Fruit fly (Drosophila melanogaster) whole organism, embryonic: ENCODE measurements around the gene CG14778.

Experiments used
- Asciz ChIP-seq: fragments of 200-800 bp; sonication (Bioruptor generic); optimal IDR thresholded peaks from 2 replicates; lab custom pipeline; 2017; ENCODE audit warnings: missing biosample characterization, mild to moderate bottlenecking, missing genetic modification characterization, missing genetic modification reagents
- CG10959 ChIP-seq: fragments of 200-800 bp; sonication (Bioruptor generic); IDR thresholded peaks from 2 replicates; pipeline ENCODE4 v1.3.6; 2022; ENCODE audit warnings: missing biosample characterization, missing genetic modification characterization
- CG10979 ChIP-seq: fragments of 200-800 bp; sonication (Bioruptor generic); optimal IDR thresholded peaks from 2 replicates; lab custom pipeline; 2018; ENCODE audit warnings: missing biosample characterization, mild to moderate bottlenecking, missing genetic modification characterization, moderate library complexity
- CG11247 ChIP-seq: fragments of 200-800 bp; sonication (Bioruptor generic); IDR thresholded peaks from 2 replicates; pipeline ENCODE4 v1.3.6; 2022; ENCODE audit warnings: missing biosample characterization, missing genetic modification characterization
- CG12659 ChIP-seq: fragments of 200-800 bp; sonication (Bioruptor generic); optimal IDR thresholded peaks from 3 replicates; lab custom pipeline; 2017; ENCODE audit warnings: mild to moderate bottlenecking, missing biosample characterization, missing genetic modification reagents, missing genetic modification characterization
- CG1832 ChIP-seq: fragments of 200-800 bp; sonication (Bioruptor generic); optimal IDR thresholded peaks from 2 replicates; lab custom pipeline; 2017; ENCODE audit warnings: missing biosample characterization, mild to moderate bottlenecking, missing genetic modification characterization, inconsistent platforms
- CG2202 ChIP-seq: fragments of 200-800 bp; sonication (Bioruptor generic); optimal IDR thresholded peaks from 2 replicates; lab custom pipeline; 2018; ENCODE audit warnings: missing biosample characterization, mild to moderate bottlenecking, missing genetic modification characterization
- CG30403 ChIP-seq: fragments of 200-800 bp; sonication (Bioruptor generic); optimal IDR thresholded peaks from 3 replicates; lab custom pipeline; 2016; ENCODE audit warnings: missing biosample characterization, missing genetic modification characterization
- CG31224 ChIP-seq: fragments of 200-800 bp; sonication (Bioruptor generic); IDR thresholded peaks from 2 replicates; pipeline ENCODE4 v1.3.6; 2022; ENCODE audit warnings: missing biosample characterization, missing genetic modification characterization
- CG32532 ChIP-seq: fragments of 200-800 bp; sonication (Bioruptor generic); IDR thresholded peaks from 2 replicates; pipeline ENCODE4 v1.3.6; 2022; ENCODE audit warnings: missing biosample characterization, missing genetic modification characterization
- CG3407 ChIP-seq: fragments of 200-800 bp; sonication (Bioruptor generic); optimal IDR thresholded peaks from 2 replicates; lab custom pipeline; 2018; ENCODE audit warnings: missing biosample characterization, mild to moderate bottlenecking, missing genetic modification characterization
- CG3726 ChIP-seq: fragments of 200-800 bp; sonication (Bioruptor generic); IDR thresholded peaks from 3 replicates; pipeline ENCODE4, ENCODE4 v1.3.6; 2022; ENCODE audit warnings: missing biosample characterization, missing genetic modification characterization
- CG4730 ChIP-seq: fragments of 200-800 bp; sonication (Bioruptor generic); IDR thresholded peaks from 2 replicates; pipeline ENCODE4 v1.3.6; 2022; ENCODE audit warnings: missing biosample characterization, missing genetic modification characterization
- CG6683 ChIP-seq: fragments of 200-800 bp; sonication (Bioruptor generic); optimal IDR thresholded peaks from 2 replicates; lab custom pipeline; 2017; ENCODE audit warnings: missing biosample characterization, mild to moderate bottlenecking, missing genetic modification characterization, missing genetic modification reagents
- CG6765 ChIP-seq: fragments of 200-800 bp; sonication (Bioruptor generic); optimal IDR thresholded peaks from 3 replicates; lab custom pipeline; 2017; ENCODE audit warnings: missing biosample characterization, mild to moderate bottlenecking, missing genetic modification characterization
- CG8944 ChIP-seq: fragments of 200-800 bp; sonication (Bioruptor generic); optimal IDR thresholded peaks from 3 replicates; lab custom pipeline; 2016; ENCODE audit warnings: missing biosample characterization, missing genetic modification characterization
- Dll ChIP-seq: fragments of 200-800 bp; sonication (Bioruptor generic); IDR thresholded peaks from 4 replicates; pipeline ENCODE4 v1.3.6; 2022; ENCODE audit warnings: missing biosample characterization, missing genetic modification characterization; ENCODE audit not compliant: partially characterized antibody
- Fer3 ChIP-seq: fragments of 200-800 bp; sonication (Bioruptor generic); optimal IDR thresholded peaks from 2 replicates; lab custom pipeline; 2018; ENCODE audit warnings: missing biosample characterization, mild to moderate bottlenecking, missing genetic modification characterization, moderate library complexity
- Gug ChIP-seq: fragments of 200-800 bp; sonication (Bioruptor generic); IDR thresholded peaks from 4 replicates; pipeline ENCODE4 v1.3.6; 2022; ENCODE audit warnings: missing biosample characterization, missing genetic modification characterization
- HHEX ChIP-seq: fragments of 200-800 bp; sonication (Bioruptor generic); optimal IDR thresholded peaks from 3 replicates; lab custom pipeline; 2017; ENCODE audit warnings: missing biosample characterization, mild to moderate bottlenecking, missing genetic modification characterization, missing genetic modification reagents
- Kr ChIP-seq: fragments of 200-800 bp; sonication (Bioruptor generic); optimal IDR thresholded peaks from 2 replicates; lab custom pipeline; 2017; ENCODE audit warnings: missing biosample characterization, mild to moderate bottlenecking, missing genetic modification characterization
- Nf-YA ChIP-seq: fragments of 200-800 bp; sonication (Bioruptor generic); IDR thresholded peaks from 2 replicates; pipeline ENCODE4 v1.3.6; 2022; ENCODE audit warnings: missing biosample characterization, missing genetic modification characterization
- Pdp1 ChIP-seq, 2 experiments: fragments of 200-800 bp; sonication (Bioruptor generic); optimal IDR thresholded peaks; 3 replicates each; lab custom pipeline; 2016; ENCODE audit warnings: missing biosample characterization in 2 of 2, missing genetic modification characterization in 2 of 2, mild to moderate bottlenecking in 1 of 2, moderate library complexity in 1 of 2
- Rx ChIP-seq: fragments of 200-800 bp; sonication (Bioruptor generic); IDR thresholded peaks from 2 replicates; pipeline ENCODE4 v1.3.6; 2022; ENCODE audit warnings: missing biosample characterization, missing genetic modification characterization
- Sry-δ ChIP-seq: fragments of 200-800 bp; sonication (Bioruptor generic); optimal IDR thresholded peaks from 2 replicates; lab custom pipeline; 2016; ENCODE audit warnings: missing biosample characterization, missing genetic modification characterization
- Tbp ChIP-seq: fragments of >200 bp; optimal IDR thresholded peaks from 2 replicates; lab custom pipeline; 2018; ENCODE audit warnings: missing biosample characterization, missing genetic modification characterization
- Vsx1 ChIP-seq: fragments of 200-800 bp; sonication (Bioruptor generic); optimal IDR thresholded peaks from 2 replicates; lab custom pipeline; 2017; ENCODE audit warnings: missing biosample characterization, mild to moderate bottlenecking, missing genetic modification characterization, missing genetic modification reagents
- ara ChIP-seq: fragments of 200-800 bp; sonication (Bioruptor generic); IDR thresholded peaks from 2 replicates; pipeline ENCODE4 v1.3.6; 2022; ENCODE audit warnings: missing biosample characterization, missing genetic modification characterization
- bowl ChIP-seq: fragments of 200-800 bp; sonication (Bioruptor generic); IDR thresholded peaks from 2 replicates; pipeline ENCODE4 v1.3.6; 2022; ENCODE audit warnings: missing biosample characterization, missing genetic modification characterization
- chm ChIP-seq: fragments of 200-800 bp; sonication (Bioruptor generic); IDR thresholded peaks from 2 replicates; pipeline ENCODE4 v1.3.6; 2022; ENCODE audit warnings: missing biosample characterization, missing genetic modification characterization
- ci ChIP-seq: fragments of 200-800 bp; sonication (Bioruptor generic); IDR thresholded peaks from 3 replicates; pipeline ENCODE4 v1.3.6; 2022; ENCODE audit warnings: missing biosample characterization, missing genetic modification characterization
- crp ChIP-seq, 2 experiments: fragments of 200-800 bp; sonication (Bioruptor generic); optimal IDR thresholded peaks; 2 replicates in 1 of 2; 3 replicates in 1 of 2; lab custom pipeline; 2017; ENCODE audit warnings: missing biosample characterization in 2 of 2, missing genetic modification characterization in 2 of 2, mild to moderate bottlenecking in 1 of 2, moderate library complexity in 1 of 2
- dati ChIP-seq: fragments of 200-800 bp; sonication (Bioruptor generic); IDR thresholded peaks from 2 replicates; pipeline ENCODE4 v1.3.6; 2022; ENCODE audit warnings: missing biosample characterization, missing genetic modification characterization
- emc ChIP-seq: fragments of 200-800 bp; sonication (Bioruptor generic); optimal IDR thresholded peaks from 2 replicates; lab custom pipeline; 2016; ENCODE audit warnings: missing biosample characterization, missing genetic modification characterization
- ems ChIP-seq: fragments of 200-800 bp; sonication (Bioruptor generic); optimal IDR thresholded peaks from 3 replicates; lab custom pipeline; 2016; ENCODE audit warnings: missing biosample characterization, missing genetic modification characterization
- fru ChIP-seq: fragments of >200 bp; optimal IDR thresholded peaks from 2 replicates; lab custom pipeline; 2017
- jumu ChIP-seq: fragments of 200-800 bp; sonication (Bioruptor generic); optimal IDR thresholded peaks from 3 replicates; lab custom pipeline; 2016; ENCODE audit warnings: missing biosample characterization, missing genetic modification characterization
- kah ChIP-seq: fragments of 200-800 bp; sonication (Bioruptor generic); optimal IDR thresholded peaks from 2 replicates; lab custom pipeline; 2018; ENCODE audit warnings: missing biosample characterization, mild to moderate bottlenecking, missing genetic modification characterization
- knrl ChIP-seq: fragments of 200-800 bp; sonication (Bioruptor generic); IDR thresholded peaks from 3 replicates; pipeline ENCODE4 v1.3.6; 2022; ENCODE audit warnings: missing biosample characterization, missing genetic modification characterization; ENCODE audit not compliant: partially characterized antibody
- lab ChIP-seq: fragments of 200-800 bp; sonication (Bioruptor generic); optimal IDR thresholded peaks from 3 replicates; lab custom pipeline; 2017; ENCODE audit warnings: missing biosample characterization, missing genetic modification characterization, mild to moderate bottlenecking, moderate library complexity, missing genetic modification reagents
- lov ChIP-seq, 2 experiments: fragments of 200-800 bp in 1 of 2; fragments of >200 bp in 1 of 2; sonication (Bioruptor generic) in 1 of 2; IDR thresholded peaks in 1 of 2; optimal IDR thresholded peaks in 1 of 2; 2 replicates in 1 of 2; 3 replicates in 1 of 2; pipeline versions ENCODE4 v1.3.6 to Lab custom; 2017 to 2022; ENCODE audit warnings: missing biosample characterization in 1 of 2, missing genetic modification characterization in 1 of 2
- oc ChIP-seq: fragments of 200-800 bp; sonication (Bioruptor generic); optimal IDR thresholded peaks from 2 replicates; lab custom pipeline; 2018; ENCODE audit warnings: missing biosample characterization, mild to moderate bottlenecking, missing genetic modification characterization, moderate library complexity
- otp ChIP-seq: fragments of 200-800 bp; sonication (Bioruptor generic); IDR thresholded peaks from 3 replicates; pipeline ENCODE4, ENCODE4 v1.3.6; 2022; ENCODE audit warnings: missing biosample characterization, missing genetic modification characterization
- ranshi ChIP-seq: fragments of 200-800 bp; sonication (Bioruptor generic); IDR thresholded peaks from 2 replicates; pipeline ENCODE4 v1.3.6; 2022; ENCODE audit warnings: missing biosample characterization, missing genetic modification characterization
- sens ChIP-seq: fragments of 200-800 bp; sonication (Bioruptor generic); peaks from one replicate; lab custom pipeline; 2016; ENCODE audit warnings: missing biosample characterization, missing genetic modification characterization
- sqz ChIP-seq: fragments of 200-800 bp; sonication (Bioruptor generic); optimal IDR thresholded peaks from 3 replicates; lab custom pipeline; 2018; ENCODE audit warnings: missing biosample characterization, mild to moderate bottlenecking, missing genetic modification characterization
- tgo ChIP-seq: fragments of 200-800 bp; sonication (Bioruptor generic); IDR thresholded peaks from 3 replicates; pipeline ENCODE4 v1.3.6; 2022; ENCODE audit warnings: missing biosample characterization, missing genetic modification characterization
- tll ChIP-seq, 2 experiments: fragments of 200-800 bp in 1 of 2; fragments of >200 bp in 1 of 2; sonication (Bioruptor generic) in 1 of 2; optimal IDR thresholded peaks; 2 replicates each; lab custom pipeline; 2017 to 2019; ENCODE audit warnings: missing biosample characterization in 2 of 2, missing genetic modification characterization in 2 of 2, mild to moderate bottlenecking in 1 of 2, moderate library complexity in 1 of 2
- toy ChIP-seq: fragments of 200-800 bp; sonication (Bioruptor generic); IDR thresholded peaks from 2 replicates; pipeline ENCODE4 v1.3.6; 2022; ENCODE audit warnings: missing biosample characterization, missing genetic modification characterization
- trh ChIP-seq: fragments of 200-800 bp; sonication (Bioruptor generic); optimal IDR thresholded peaks from 2 replicates; lab custom pipeline; 2016; ENCODE audit warnings: missing biosample characterization, missing genetic modification characterization
- tup ChIP-seq: fragments of 200-800 bp; sonication (Bioruptor generic); optimal IDR thresholded peaks from 2 replicates; lab custom pipeline; 2016; ENCODE audit warnings: missing biosample characterization, mild to moderate bottlenecking, missing genetic modification characterization, moderate library complexity

Gene CG14778

DNA sequence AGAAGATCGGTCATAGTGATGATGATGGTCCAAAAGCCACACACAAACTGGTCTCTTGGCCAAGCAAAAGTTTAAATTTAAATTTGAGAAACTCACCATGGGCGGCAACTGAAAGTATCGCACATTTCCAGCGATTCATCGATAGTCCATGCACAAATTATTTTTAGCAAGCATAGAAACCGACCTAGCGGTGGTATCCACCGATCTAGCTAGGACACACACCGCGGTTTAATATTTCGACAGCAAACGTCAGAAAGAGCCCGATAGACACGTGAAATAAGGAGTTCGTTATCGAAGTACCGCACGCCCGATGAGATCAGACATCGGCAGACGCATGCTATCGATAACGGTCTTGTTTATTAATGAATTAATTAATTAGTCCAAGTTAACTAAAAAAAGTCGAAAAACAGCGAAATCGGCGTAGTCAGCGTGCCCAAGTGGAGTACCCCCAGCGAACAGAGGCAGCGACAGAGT is 45.5 kb downstream of the CG14778 start, which contains the start of gene CG14795 (continued):
- TF ChIP-seq oc (tag; lab: Kevin White, UChicago) = peak; percentile 6
- TF ChIP-seq trh (GFP tag; lab: Kevin White, UChicago) = no peak
- TF ChIP-seq fru (lab: Kevin White, UChicago) = no peak
- TF ChIP-seq ara (GFP tag; lab: Robert Waterston, UW) = peak; percentile 25; the same call in 1 of the 2 replicates
- peak; percentile 93 for TF ChIP-seq Dll (GFP tag; lab: Robert Waterston, UW)
- peak; percentile 35 for TF ChIP-seq CG6683
- TF ChIP-seq ranshi (GFP tag; lab: Robert Waterston, UW) = no peak
- no peak for TF ChIP-seq tgo
- no peak for TF ChIP-seq emc (GFP tag; lab: Kevin White, UChicago)
- TF ChIP-seq otp (GFP tag; lab: Robert Waterston, UW) = 0 out of 3 replicates have a peak, but pooled peaks have one; percentile 28
- TF ChIP-seq knrl = peak; percentile 91
- peak; percentile 5 to 48 for TF ChIP-seq Pdp1 (GFP tag; optimal IDR thresholded peaks at IDR 0.05; lab: Kevin White, UChicago)
- no peak for TF ChIP-seq Kr (GFP tag; lab: Kevin White, UChicago)
- TF ChIP-seq Nf-YA (GFP tag; lab: Robert Waterston, UW) = no peak
- peak; percentile 29 for TF ChIP-seq ems
- TF ChIP-seq Sry-δ (GFP tag; lab: Kevin White, UChicago) = peak; percentile 95
- peak; percentile 71; the same call in 2 of the 3 replicates for TF ChIP-seq ci
- TF ChIP-seq CG31224 (GFP tag; lab: Robert Waterston, UW) = no peak
- peak; percentile 24 for TF ChIP-seq lab (GFP tag; lab: Kevin White, UChicago)
- no peak for TF ChIP-seq bowl
- no peak for TF ChIP-seq Tbp (GFP tag; lab: Kevin White, UChicago)
- TF ChIP-seq Rx (GFP tag; lab: Robert Waterston, UW) = no peak
- peak; percentile 27 for TF ChIP-seq CG10979 (tag; lab: Kevin White, UChicago)
- TF ChIP-seq CG12659 (GFP tag; lab: Kevin White, UChicago) = peak; percentile 81
- TF ChIP-seq Asciz (GFP tag; lab: Kevin White, UChicago) = no peak
- no peak for TF ChIP-seq CG1832 (GFP tag; lab: Kevin White, UChicago)
- TF ChIP-seq Gug (GFP tag; lab: Robert Waterston, UW) = peak; percentile 12; the same call in 1 of the 4 replicates
- TF ChIP-seq toy = no peak
- no peak for TF ChIP-seq kah (GFP tag; lab: Kevin White, UChicago)
- TF ChIP-seq CG30403 (GFP tag; lab: Kevin White, UChicago) = peak; percentile 42
- TF ChIP-seq tup (GFP tag; lab: Kevin White, UChicago) = no peak
- no peak for TF ChIP-seq CG11247
- no peak for TF ChIP-seq Vsx1 (GFP tag; lab: Kevin White, UChicago)
- TF ChIP-seq CG3407 (GFP tag; lab: Kevin White, UChicago) = no peak
- TF ChIP-seq CG4730 (GFP tag; lab: Robert Waterston, UW) = no peak
- TF ChIP-seq HHEX = no peak
- TF ChIP-seq CG10959 = no peak
- no peak for TF ChIP-seq tll (GFP tag; optimal IDR thresholded peaks at IDR 0.05; lab: Kevin White, UChicago)
- TF ChIP-seq crp (GFP tag; optimal IDR thresholded peaks at IDR 0.05; lab: Kevin White, UChicago) = peak in 1 of 2 experiments; percentile 17
- TF ChIP-seq CG32532 (GFP tag; lab: Robert Waterston, UW) = peak; percentile 38; the same call in 1 of the 2 replicates
- peak; percentile 25 for TF ChIP-seq CG8944 (GFP tag; lab: Kevin White, UChicago)
- TF ChIP-seq Fer3 (tag; lab: Kevin White, UChicago) = no peak
- TF ChIP-seq sqz (GFP tag; lab: Kevin White, UChicago) = no peak
- TF ChIP-seq CG3726 (GFP tag; lab: Robert Waterston, UW) = no peak
- TF ChIP-seq CG2202 (tag; lab: Kevin White, UChicago) = no peak
- TF ChIP-seq lov (optimal IDR thresholded peaks at IDR 0.05; lab: Kevin White, UChicago) = no peak
- no peak for TF ChIP-seq lov (GFP tag; IDR thresholded peaks at IDR 0.05; lab: Robert Waterston, UW)
- TF ChIP-seq dati (GFP tag; lab: Robert Waterston, UW) = no peak
- peak; percentile 19 for TF ChIP-seq sens (GFP tag; lab: Kevin White, UChicago)
- TF ChIP-seq CG6765 (GFP tag; lab: Kevin White, UChicago) = no peak
- no peak for TF ChIP-seq chm
- TF ChIP-seq jumu (GFP tag; lab: Kevin White, UChicago) = peak; percentile 61
